Worm (Caenorhabditis elegans) whole organism, midembryonic: ENCODE data around the gene str-135.

Experiments
- cog-1 ChIP-seq: sonication (generic microtip); optimal IDR thresholded peaks from 2 replicates; lab custom pipeline; 2016; ENCODE audit warnings: missing genetic modification characterization, missing compliant biosample characterization
- flt-1 ChIP-seq: fragments of 200-800 bp; sonication (Bioruptor generic); IDR thresholded peaks from 2 replicates; pipeline ENCODE4 v1.3.6; 2022; ENCODE audit warnings: missing genetic modification characterization, missing compliant biosample characterization
- klf-2 ChIP-seq: fragments of 200-800 bp; sonication (Bioruptor generic); conservative IDR thresholded peaks from 2 replicates; pipeline ENCODE4 v1.3.6; 2022; ENCODE audit warnings: missing genetic modification reagents, missing genetic modification characterization, missing compliant biosample characterization
- ref-1 ChIP-seq: fragments of 200-800 bp; sonication (Bioruptor generic); conservative IDR thresholded peaks from 2 replicates; pipeline ENCODE4 v1.3.6; 2022; ENCODE audit warnings: missing genetic modification reagents, missing genetic modification characterization, missing compliant biosample characterization
- tab-1 ChIP-seq: fragments of 200-800 bp; sonication (Bioruptor generic); IDR thresholded peaks from 2 replicates; pipeline ENCODE4 v1.3.6; 2022; ENCODE audit warnings: missing genetic modification characterization, missing compliant biosample characterization
- ztf-23 ChIP-seq: fragments of 200-800 bp; sonication (Bioruptor generic); IDR thresholded peaks from 2 replicates; pipeline ENCODE4 v1.3.6; 2022; ENCODE audit warnings: missing genetic modification reagents, missing genetic modification characterization, missing compliant biosample characterization
- ztf-29 ChIP-seq: fragments of 200-800 bp; sonication (Bioruptor generic); IDR thresholded peaks from 2 replicates; pipeline ENCODE4 v1.3.6; 2022; ENCODE audit warnings: missing genetic modification reagents, missing genetic modification characterization, missing compliant biosample characterization

- TF ChIP-seq klf-2: no peak
- TF ChIP-seq cog-1 (tag; lab: Kevin White, UChicago): no peak
- no peak for TF ChIP-seq tab-1
- TF ChIP-seq flt-1 (GFP tag; lab: Robert Waterston, UW): no peak
- no peak for TF ChIP-seq ref-1
- TF ChIP-seq ztf-23 (GFP tag; lab: Robert Waterston, UW): no peak
- no peak for TF ChIP-seq ztf-29
These were observed 1.8 kb downstream of the str-135 start, which contains the start of gene str-136 for ce11 chrV:8278830-8279229.
